Worm (Caenorhabditis elegans): ENCODE measurements around the gene C17G1.5.

- no peak for TF ChIP-seq W03F9.2 (tag; optimal IDR thresholded peaks at IDR 0.05)
- no peak for TF ChIP-seq him-1 (tag; optimal IDR thresholded peaks at IDR 0.05)
- TF ChIP-seq dao-5 (tag; optimal IDR thresholded peaks at IDR 0.05): no peak
These were observed 2.8 kb downstream of the C17G1.5 start for ce11 chrX:9941379-9941778.
